Worm (Caenorhabditis elegans): ENCODE results near the gene grl-23.

The grl-23 gene

ce11 chrV:12607113-12607512 is 30.4 kb upstream of the grl-23 start, which contains the start of gene erg-28:
Gene erg-28 (plus strand): TSS chrV:12607413.
- no peak for TF ChIP-seq sem-4 (tag; optimal IDR thresholded peaks at IDR 0.05)
- TF ChIP-seq ceh-16 (tag; optimal IDR thresholded peaks at IDR 0.05), result no peak
- no peak for TF ChIP-seq F13H6.1 (tag; optimal IDR thresholded peaks at IDR 0.05)
- TF ChIP-seq peb-1 (tag; optimal IDR thresholded peaks at IDR 0.05), result no peak

- TF ChIP-seq gmeb-1 (tag; optimal IDR thresholded peaks at IDR 0.05) (no peak), nhr-23 (tag; optimal IDR thresholded peaks at IDR 0.05) (no peak), blmp-1 (tag; optimal IDR thresholded peaks at IDR 0.05; ENCODE audit: insufficient read depth) (no peak), sma-9 (GFP tag; optimal IDR thresholded peaks at IDR 0.05) (no peak), sma-9 (tag; optimal IDR thresholded peaks at IDR 0.05) (no peak), mdl-1 (tag; optimal IDR thresholded peaks at IDR 0.05) (no peak), R02D3.7 (tag; optimal IDR thresholded peaks at IDR 0.05) (no peak), skn-1 (tag; optimal IDR thresholded peaks at IDR 0.05) (no peak), ztf-11 (tag; optimal IDR thresholded peaks at IDR 0.05) (no peak), ztf-4 (tag; optimal IDR thresholded peaks at IDR 0.05) (no peak), ceh-16 (tag; optimal IDR thresholded peaks at IDR 0.05) (no peak), nhr-10 (tag; optimal IDR thresholded peaks at IDR 0.05) (no peak), nhr-11 (tag; optimal IDR thresholded peaks at IDR 0.05) (no peak), alr-1 (tag; optimal IDR thresholded peaks at IDR 0.05) (no peak), lin-11 (tag; optimal IDR thresholded peaks at IDR 0.05) (no peak), lin-13 (GFP tag; optimal IDR thresholded peaks at IDR 0.05) (no peak), ztf-1 (GFP tag; conservative IDR thresholded peaks at IDR 0.05) (no peak)
These were observed 25.1 kb upstream of the grl-23 start for ce11 chrV:12601835-12602234.

- TF ChIP-seq nhr-129 (tag; optimal IDR thresholded peaks at IDR 0.05) (peak; percentile 35), ZK546.5 (tag; optimal IDR thresholded peaks at IDR 0.05) (no peak), nhr-23 (tag; optimal IDR thresholded peaks at IDR 0.05) (no peak), lsy-2 (tag; optimal IDR thresholded peaks at IDR 0.05) (peak in 1 of 2 experiments; percentile 14)
These were observed 23.0 kb upstream of the grl-23 start, which contains the start of gene C14C10.5 for ce11 chrV:12599510-12600242. Gene C14C10.5 (plus strand): TSS chrV:12600192.

ce11 chrV:12599110-12599509 is 22.4 kb upstream of the grl-23 start, which contains the start of the genes C14C10.10 and ril-2:
Gene C14C10.10 (minus strand): TSS chrV:12599128.
Gene ril-2 (minus strand): TSS chrV:12599157.
- no peak for TF ChIP-seq sma-3 (GFP tag; optimal IDR thresholded peaks at IDR 0.05)
- TF ChIP-seq nhr-12 (tag; optimal IDR thresholded peaks at IDR 0.05), result no peak
- peak; percentile 46 for TF ChIP-seq unc-55 (GFP tag; optimal IDR thresholded peaks at IDR 0.05)
- TF ChIP-seq crh-2 (tag; optimal IDR thresholded peaks at IDR 0.05), result peak; percentile 35
- no peak for TF ChIP-seq nhr-23 (tag; optimal IDR thresholded peaks at IDR 0.05)
- TF ChIP-seq lsy-2 (tag; optimal IDR thresholded peaks at IDR 0.05), result peak in 1 of 2 experiments; percentile 29
- TF ChIP-seq C34F6.9 (tag; optimal IDR thresholded peaks at IDR 0.05), result peak; percentile 50

- TF ChIP-seq ceh-82 (tag; optimal IDR thresholded peaks at IDR 0.05), result no peak
- no peak for TF ChIP-seq blmp-1 (tag; optimal IDR thresholded peaks at IDR 0.05; ENCODE audit: insufficient read depth)
- TF ChIP-seq fos-1 (tag; optimal IDR thresholded peaks at IDR 0.05), result peak; percentile 16
- no peak for TF ChIP-seq nhr-10 (tag; optimal IDR thresholded peaks at IDR 0.05)
- TF ChIP-seq ceh-16 (tag; optimal IDR thresholded peaks at IDR 0.05), result no peak
- TF ChIP-seq mbf-1 (tag; optimal IDR thresholded peaks at IDR 0.05), result no peak
- TF ChIP-seq lin-11 (tag; optimal IDR thresholded peaks at IDR 0.05), result peak; percentile 18
- peak; percentile 70 for TF ChIP-seq nhr-129 (tag; optimal IDR thresholded peaks at IDR 0.05)
- TF ChIP-seq elt-3 (tag; optimal IDR thresholded peaks at IDR 0.05), result no peak
- TF ChIP-seq nhr-25 (tag; optimal IDR thresholded peaks at IDR 0.05), result no peak
- no peak for TF ChIP-seq mdl-1 (tag; optimal IDR thresholded peaks at IDR 0.05)
- TF ChIP-seq crh-2 (tag; optimal IDR thresholded peaks at IDR 0.05), result peak; percentile 26
- peak; percentile 55 for TF ChIP-seq sma-3 (GFP tag; optimal IDR thresholded peaks at IDR 0.05)
- TF ChIP-seq gmeb-1 (tag; optimal IDR thresholded peaks at IDR 0.05), result peak; percentile 51
- TF ChIP-seq unc-55 (GFP tag; optimal IDR thresholded peaks at IDR 0.05), result no peak
- TF ChIP-seq ztf-4 (tag; optimal IDR thresholded peaks at IDR 0.05), result no peak
- no peak for TF ChIP-seq snpc-4 (tag; optimal IDR thresholded peaks at IDR 0.05)
- TF ChIP-seq nhr-237 (tag; optimal IDR thresholded peaks at IDR 0.05), result no peak
- TF ChIP-seq nhr-12 (tag; optimal IDR thresholded peaks at IDR 0.05), result no peak
- peak; percentile 58 for TF ChIP-seq sma-9 (GFP tag; optimal IDR thresholded peaks at IDR 0.05)
- no peak for TF ChIP-seq sma-9 (tag; optimal IDR thresholded peaks at IDR 0.05)
- no peak for TF ChIP-seq unc-39 (tag; optimal IDR thresholded peaks at IDR 0.05)
- TF ChIP-seq C34F6.9 (tag; optimal IDR thresholded peaks at IDR 0.05), result peak; percentile 37
- no peak for TF ChIP-seq alr-1 (tag; optimal IDR thresholded peaks at IDR 0.05)
- no peak for TF ChIP-seq peb-1 (tag; optimal IDR thresholded peaks at IDR 0.05)
- no peak for TF ChIP-seq zag-1 (tag; optimal IDR thresholded peaks at IDR 0.05)
- TF ChIP-seq nhr-23 (tag; optimal IDR thresholded peaks at IDR 0.05), result no peak
- no peak for TF ChIP-seq sem-4 (tag; optimal IDR thresholded peaks at IDR 0.05)
- no peak for TF ChIP-seq lin-39 (tag; optimal IDR thresholded peaks at IDR 0.05)
- TF ChIP-seq lsy-2 (tag; optimal IDR thresholded peaks at IDR 0.05), result peak in 1 of 2 experiments; percentile 41
- no peak for TF ChIP-seq dmd-4 (tag; optimal IDR thresholded peaks at IDR 0.05)
- TF ChIP-seq lin-13 (GFP tag; optimal IDR thresholded peaks at IDR 0.05), result peak; percentile 55
- no peak for TF ChIP-seq nhr-6 (tag; optimal IDR thresholded peaks at IDR 0.05)
- no peak for TF ChIP-seq mab-5 (tag; optimal IDR thresholded peaks at IDR 0.05)
- no peak for TF ChIP-seq ama-1 (optimal IDR thresholded peaks at IDR 0.05)
These were observed 20.1 kb upstream of the grl-23 start for ce11 chrV:12596795-12597194.
